Worm (Caenorhabditis elegans) whole organism, midembryonic: ENCODE data around the gene C49F8.14.

Experiments used
- T22C8.4 ChIP-seq: fragments of 200-800 bp; sonication (Bioruptor generic); IDR thresholded peaks from 2 replicates; pipeline ENCODE4 v1.3.6; 2022; ENCODE audit warnings: missing genetic modification characterization, missing compliant biosample characterization
- cog-1 ChIP-seq: sonication (generic microtip); optimal IDR thresholded peaks from 2 replicates; lab custom pipeline; 2016; ENCODE audit warnings: missing genetic modification characterization, missing compliant biosample characterization
- flt-1 ChIP-seq: fragments of 200-800 bp; sonication (Bioruptor generic); IDR thresholded peaks from 2 replicates; pipeline ENCODE4 v1.3.6; 2022; ENCODE audit warnings: missing genetic modification characterization, missing compliant biosample characterization
- klf-2 ChIP-seq: fragments of 200-800 bp; sonication (Bioruptor generic); conservative IDR thresholded peaks from 2 replicates; pipeline ENCODE4 v1.3.6; 2022; ENCODE audit warnings: missing genetic modification reagents, missing genetic modification characterization, missing compliant biosample characterization
- med-1 ChIP-seq: sonication (generic microtip); optimal IDR thresholded peaks from 2 replicates; lab custom pipeline; 2017; ENCODE audit warnings: missing genetic modification characterization, mild to moderate bottlenecking, missing compliant biosample characterization, antibody characterized with exemption, missing genetic modification reagents; ENCODE audit not compliant: insufficient read depth
- ref-1 ChIP-seq: fragments of 200-800 bp; sonication (Bioruptor generic); conservative IDR thresholded peaks from 2 replicates; pipeline ENCODE4 v1.3.6; 2022; ENCODE audit warnings: missing genetic modification reagents, missing genetic modification characterization, missing compliant biosample characterization
- tab-1 ChIP-seq: fragments of 200-800 bp; sonication (Bioruptor generic); IDR thresholded peaks from 2 replicates; pipeline ENCODE4 v1.3.6; 2022; ENCODE audit warnings: missing genetic modification characterization, missing compliant biosample characterization
- ztf-23 ChIP-seq: fragments of 200-800 bp; sonication (Bioruptor generic); IDR thresholded peaks from 2 replicates; pipeline ENCODE4 v1.3.6; 2022; ENCODE audit warnings: missing genetic modification reagents, missing genetic modification characterization, missing compliant biosample characterization
- ztf-29 ChIP-seq: fragments of 200-800 bp; sonication (Bioruptor generic); IDR thresholded peaks from 2 replicates; pipeline ENCODE4 v1.3.6; 2022; ENCODE audit warnings: missing genetic modification reagents, missing genetic modification characterization, missing compliant biosample characterization

The C49F8.14 gene

ce11 chrX:13357673-13358072 is 19.1 kb downstream of the C49F8.14 start:
- TF ChIP-seq ztf-29 (GFP tag; lab: Robert Waterston, UW) (no peak), T22C8.4 (GFP tag; lab: Robert Waterston, UW) (no peak), flt-1 (GFP tag; lab: Robert Waterston, UW) (no peak), tab-1 (GFP tag; lab: Robert Waterston, UW) (no peak), med-1 (GFP tag; lab: Kevin White, UChicago) (no peak), klf-2 (GFP tag; lab: Robert Waterston, UW) (no peak), ztf-23 (GFP tag; lab: Robert Waterston, UW) (no peak), cog-1 (tag; lab: Kevin White, UChicago) (no peak), ref-1 (GFP tag; lab: Robert Waterston, UW) (no peak)

- TF ChIP-seq T22C8.4 (GFP tag; lab: Robert Waterston, UW) (no peak), ref-1 (GFP tag; lab: Robert Waterston, UW) (no peak), flt-1 (GFP tag; lab: Robert Waterston, UW) (no peak), cog-1 (tag; lab: Kevin White, UChicago) (no peak), ztf-23 (GFP tag; lab: Robert Waterston, UW) (no peak)
Observed at ce11 chrX:13356469-13356868, 20.3 kb downstream of the C49F8.14 start.

ce11 chrX:13354672-13355407 is 21.9 kb downstream of the C49F8.14 start:
- TF ChIP-seq ref-1 (GFP tag; lab: Robert Waterston, UW) (no peak), ztf-29 (GFP tag; lab: Robert Waterston, UW) (no peak), T22C8.4 (GFP tag; lab: Robert Waterston, UW) (no peak), ztf-23 (GFP tag; lab: Robert Waterston, UW) (no peak), flt-1 (GFP tag; lab: Robert Waterston, UW) (no peak), tab-1 (GFP tag; lab: Robert Waterston, UW) (no peak), klf-2 (GFP tag; lab: Robert Waterston, UW) (no peak), cog-1 (tag; lab: Kevin White, UChicago) (no peak), med-1 (GFP tag; lab: Kevin White, UChicago) (no peak)

ce11 chrX:13353530-13353929 is 23.2 kb downstream of the C49F8.14 start:
- no peak for TF ChIP-seq med-1 (GFP tag; lab: Kevin White, UChicago)
- no peak for TF ChIP-seq klf-2 (GFP tag; lab: Robert Waterston, UW)
- TF ChIP-seq T22C8.4 (GFP tag; lab: Robert Waterston, UW), result no peak
- TF ChIP-seq ref-1 (GFP tag; lab: Robert Waterston, UW), result no peak
- no peak for TF ChIP-seq cog-1 (tag; lab: Kevin White, UChicago)
- TF ChIP-seq flt-1 (GFP tag; lab: Robert Waterston, UW), result no peak
- no peak for TF ChIP-seq ztf-23 (GFP tag; lab: Robert Waterston, UW)

ce11 chrX:13352164-13352563 is 24.6 kb downstream of the C49F8.14 start:
- TF ChIP-seq klf-2 (GFP tag; lab: Robert Waterston, UW) (no peak), ref-1 (GFP tag; lab: Robert Waterston, UW) (no peak), ztf-29 (GFP tag; lab: Robert Waterston, UW) (no peak), tab-1 (GFP tag; lab: Robert Waterston, UW) (no peak), cog-1 (tag; lab: Kevin White, UChicago) (no peak), ztf-23 (GFP tag; lab: Robert Waterston, UW) (no peak), T22C8.4 (GFP tag; lab: Robert Waterston, UW) (no peak), med-1 (GFP tag; lab: Kevin White, UChicago) (no peak), flt-1 (GFP tag; lab: Robert Waterston, UW) (no peak)

ce11 chrX:13350804-13351747 is 25.7 kb downstream of the C49F8.14 start, which contains the start of gene mxl-3:
Gene mxl-3, minus strand, starts transcription at chrX:13350804.
- no peak for TF ChIP-seq ztf-29 (GFP tag; lab: Robert Waterston, UW)
- TF ChIP-seq cog-1 (tag; lab: Kevin White, UChicago), result no peak
- TF ChIP-seq med-1 (GFP tag; lab: Kevin White, UChicago), result no peak
- no peak for TF ChIP-seq T22C8.4 (GFP tag; lab: Robert Waterston, UW)

ce11 chrX:13350123-13350798 is 26.5 kb downstream of the C49F8.14 start:
- TF ChIP-seq flt-1 (GFP tag; lab: Robert Waterston, UW) (no peak), cog-1 (tag; lab: Kevin White, UChicago) (no peak), T22C8.4 (GFP tag; lab: Robert Waterston, UW) (no peak), med-1 (GFP tag; lab: Kevin White, UChicago) (no peak), ztf-29 (GFP tag; lab: Robert Waterston, UW) (no peak), klf-2 (GFP tag; lab: Robert Waterston, UW) (no peak), ztf-23 (GFP tag; lab: Robert Waterston, UW) (no peak), tab-1 (GFP tag; lab: Robert Waterston, UW) (no peak), ref-1 (GFP tag; lab: Robert Waterston, UW) (no peak)
